Worm (Caenorhabditis elegans) whole organism, early embryonic: ENCODE results near the gene K01A11.1.

Source experiments
- B0310.2 ChIP-seq: sonication (generic microtip); optimal IDR thresholded peaks from 2 replicates; lab custom pipeline; 2016; ENCODE audit warnings: mild to moderate bottlenecking, missing genetic modification characterization, missing compliant biosample characterization
- F13C5.2 ChIP-seq: sonication (generic microtip); optimal IDR thresholded peaks from 2 replicates; lab custom pipeline; 2017; ENCODE audit warnings: mild to moderate bottlenecking, missing genetic modification characterization, inconsistent platforms, missing compliant biosample characterization
- ama-1 ChIP-seq: fragments of 150-350 bp; optimal IDR thresholded peaks from 2 replicates; lab custom pipeline; 2014

- TF ChIP-seq F13C5.2 (tag; lab: Kevin White, UChicago): no peak
- TF ChIP-seq ama-1: no peak
- TF ChIP-seq B0310.2: no peak
Observed at ce11 chrIII:3418906-3419305, 12.4 kb downstream of the K01A11.1 start.
